Worm (Caenorhabditis elegans): ENCODE results near the gene T28D9.4.

Gene T28D9.4

DNA sequence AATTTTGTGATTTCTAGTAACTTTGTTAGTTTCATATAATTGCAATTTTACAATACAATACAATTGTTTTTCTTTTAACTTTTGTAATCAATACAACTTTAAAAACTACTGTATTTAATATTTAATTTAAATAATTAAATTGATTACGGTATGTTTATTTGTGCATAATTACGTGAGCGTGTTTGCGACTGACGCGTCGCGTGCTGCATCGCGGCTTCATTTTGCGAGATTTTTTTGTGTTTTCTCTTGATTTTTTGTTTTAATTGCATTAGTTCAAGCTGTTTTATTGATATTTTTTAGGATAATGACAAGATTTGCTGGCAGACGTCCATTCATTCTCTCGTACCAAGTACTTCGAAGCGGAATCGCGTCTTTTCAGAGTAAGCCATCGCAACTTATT lies at the start of gene T28D9.4:
T28D9.4 (plus strand) TSS at position 301 of the 400 bp plus-strand sequence.
- TF ChIP-seq unc-62 (GFP tag; optimal IDR thresholded peaks at IDR 0.05) = no peak

DNA sequence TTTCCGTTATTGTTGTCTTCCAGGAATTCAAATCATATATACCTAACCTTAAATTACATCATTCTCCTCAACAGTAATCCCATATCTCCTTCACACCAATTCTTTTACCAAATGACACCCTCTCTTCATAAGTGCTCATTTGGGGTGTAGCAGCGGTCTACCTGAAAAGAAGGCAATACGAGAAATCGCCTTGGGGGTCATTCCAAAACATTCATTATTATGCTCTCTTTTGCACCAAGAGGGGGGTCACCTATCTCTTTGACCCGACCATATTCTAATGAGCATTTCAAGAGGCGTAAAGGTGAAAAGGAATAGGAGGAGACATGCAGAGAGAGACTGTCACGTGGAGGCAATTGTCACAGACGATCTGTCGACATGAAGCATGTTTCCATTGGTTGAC lies 39.9 kb upstream of the T28D9.4 start:
- no peak for TF ChIP-seq unc-62 (GFP tag; optimal IDR thresholded peaks at IDR 0.05)

ce11 chrII:6441128-6441527 lies 35.6 kb upstream of the T28D9.4 start, which contains the start of gene cutl-16:
cutl-16 (plus strand) TSS chrII:6441428.
- no peak for TF ChIP-seq unc-62 (GFP tag; optimal IDR thresholded peaks at IDR 0.05)

DNA sequence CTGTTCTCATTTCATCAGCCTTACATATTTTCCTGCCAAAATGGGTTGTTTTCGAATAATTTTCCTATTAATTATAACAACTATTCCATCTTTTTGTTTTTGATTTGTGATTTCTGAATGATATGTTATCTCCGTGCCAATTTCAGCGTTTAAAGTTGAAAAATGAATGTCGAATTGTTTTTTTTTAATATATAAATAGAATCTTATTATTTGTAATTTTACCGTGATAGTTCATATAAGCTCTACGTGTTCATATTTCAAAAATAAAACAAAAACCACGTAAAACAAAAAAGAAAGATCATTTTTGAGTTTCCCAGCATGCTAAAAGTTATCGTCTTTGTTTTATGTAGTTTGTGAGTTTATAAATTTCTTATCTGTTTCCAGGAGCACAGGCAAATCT lies 33.0 kb upstream of the T28D9.4 start, which contains the start of gene K06A1.2:
K06A1.2 (plus strand) TSS at position 301 of the 400 bp plus-strand sequence.
- no peak for TF ChIP-seq unc-62 (GFP tag; optimal IDR thresholded peaks at IDR 0.05)

DNA sequence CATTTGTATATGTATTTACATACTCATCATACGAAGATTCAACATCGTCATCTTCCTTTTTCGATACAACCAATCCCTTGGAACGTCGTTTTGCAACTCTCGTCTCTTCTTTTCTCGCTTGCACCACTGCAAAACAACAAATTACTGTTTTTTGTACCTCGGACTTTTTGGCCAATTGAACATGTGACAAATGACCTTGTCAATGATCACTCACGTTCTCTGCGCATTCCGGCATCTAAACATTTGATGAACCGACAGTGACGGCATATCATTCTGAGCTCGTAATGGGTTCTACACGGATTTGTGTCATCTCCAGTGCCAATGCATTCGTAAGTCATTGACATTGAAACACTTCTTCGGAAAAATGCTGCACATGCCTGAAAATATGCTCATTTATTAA lies 28.6 kb upstream of the T28D9.4 start:
- TF ChIP-seq unc-62 (GFP tag; optimal IDR thresholded peaks at IDR 0.05) = no peak

ce11 chrII:6448656-6449055 lies 28.1 kb upstream of the T28D9.4 start:
- TF ChIP-seq unc-62 (GFP tag; optimal IDR thresholded peaks at IDR 0.05) = no peak

DNA sequence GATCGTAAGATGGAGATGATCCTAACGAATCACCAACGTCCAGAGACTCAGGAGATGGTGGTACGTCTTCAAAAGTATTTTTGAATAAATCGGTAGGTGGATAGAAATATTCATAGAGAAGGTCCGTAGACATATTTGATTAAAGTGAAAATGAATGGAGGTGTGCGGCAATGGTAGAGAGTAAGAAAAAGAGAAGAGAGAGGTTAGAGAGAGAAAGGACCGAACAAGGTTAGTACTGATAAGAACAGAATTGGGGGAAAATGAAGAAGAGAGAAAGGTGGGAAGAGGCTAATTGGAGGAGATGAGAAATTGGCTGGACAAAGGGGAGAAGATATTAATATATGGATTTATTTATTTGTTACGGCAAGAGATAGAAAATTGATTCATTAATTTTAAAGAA lies 27.1 kb upstream of the T28D9.4 start, which contains the start of gene nhr-22:
nhr-22 (minus strand) TSS at position 137 of the 400 bp plus-strand sequence.
- no peak for TF ChIP-seq unc-62 (GFP tag; optimal IDR thresholded peaks at IDR 0.05)

- TF ChIP-seq unc-62 (GFP tag; optimal IDR thresholded peaks at IDR 0.05) = no peak
These were observed 23.4 kb upstream of the T28D9.4 start, which contains the start of gene atg-16.2 for ce11 chrII:6453341-6453806. atg-16.2 (minus strand) TSS chrII:6453391.

DNA sequence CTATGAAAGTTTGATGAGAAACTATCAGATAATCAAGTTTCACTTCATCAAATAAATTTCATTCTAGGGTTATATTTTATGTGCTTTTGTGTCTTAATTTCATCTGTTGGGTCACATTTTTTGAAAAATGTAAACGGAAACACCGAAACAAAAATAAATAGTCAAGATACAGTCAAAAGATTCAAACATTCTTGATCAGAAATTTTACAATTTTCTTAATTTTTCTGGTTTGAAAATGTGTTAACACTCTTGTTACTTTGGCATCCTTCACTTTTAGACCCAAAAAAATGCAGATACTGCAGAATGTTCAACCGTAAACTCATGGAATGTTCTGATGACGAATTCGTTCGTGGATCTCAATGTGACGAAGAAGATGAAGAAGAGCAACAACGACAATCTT lies 22.1 kb upstream of the T28D9.4 start, which contains the start of gene aptf-1:
aptf-1 (plus strand) TSS at position 301 of the 400 bp plus-strand sequence.
- no peak for TF ChIP-seq unc-62 (GFP tag; optimal IDR thresholded peaks at IDR 0.05)

DNA sequence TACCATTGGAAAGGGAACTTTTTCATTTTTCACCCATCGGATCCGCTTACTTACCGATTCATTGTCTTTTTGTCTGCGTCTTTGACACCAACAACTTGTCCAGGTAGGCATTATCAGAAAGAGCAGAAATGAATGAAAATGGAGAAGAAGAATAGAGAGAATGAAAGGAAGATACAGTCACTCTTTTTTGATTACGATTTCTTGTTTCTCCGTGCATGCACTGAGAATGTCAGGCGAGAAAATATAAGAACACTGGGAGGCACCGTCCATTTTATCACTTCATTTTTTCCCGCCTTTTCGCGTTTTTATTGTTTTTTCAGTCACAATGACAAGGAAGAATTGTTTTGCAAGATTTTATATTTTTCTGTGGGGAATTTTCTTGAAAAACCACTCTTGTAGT lies 7.4 kb upstream of the T28D9.4 start:
- TF ChIP-seq unc-62 (GFP tag; optimal IDR thresholded peaks at IDR 0.05) = no peak

ce11 chrII:6470985-6471384 lies 5.8 kb upstream of the T28D9.4 start, which contains the start of gene dgk-5:
dgk-5 (minus strand) TSS chrII:6471085.
- no peak for TF ChIP-seq unc-62 (GFP tag; optimal IDR thresholded peaks at IDR 0.05)

- TF ChIP-seq unc-62 (GFP tag; optimal IDR thresholded peaks at IDR 0.05) = no peak
These were observed 1.5 kb upstream of the T28D9.4 start, which contains the start of gene T28D9.16 for ce11 chrII:6475180-6475737. T28D9.16 (plus strand) TSS chrII:6475687.

DNA sequence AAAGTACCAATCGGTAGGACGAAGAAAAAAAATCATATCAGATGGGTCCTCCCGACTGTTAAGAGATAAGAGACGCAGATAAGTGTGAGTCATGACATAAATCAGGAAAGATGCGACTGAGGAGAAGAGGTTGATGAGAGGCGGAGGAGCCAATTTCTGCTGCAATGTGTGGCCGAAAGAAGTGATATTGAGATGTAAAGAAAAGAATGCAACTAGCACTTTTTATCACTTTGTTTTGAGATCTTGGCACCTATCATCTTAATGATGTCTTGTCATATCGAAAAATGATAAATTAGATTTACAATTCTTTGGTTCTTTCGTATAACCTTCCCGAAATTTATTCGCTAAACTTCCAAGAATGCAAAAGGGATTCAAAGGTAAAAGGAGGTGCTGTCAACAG lies 5.3 kb downstream of the T28D9.4 start, which contains the start of gene del-10:
del-10 (minus strand) TSS at position 24 of the 400 bp plus-strand sequence.
- TF ChIP-seq unc-62 (GFP tag; optimal IDR thresholded peaks at IDR 0.05) = no peak

DNA sequence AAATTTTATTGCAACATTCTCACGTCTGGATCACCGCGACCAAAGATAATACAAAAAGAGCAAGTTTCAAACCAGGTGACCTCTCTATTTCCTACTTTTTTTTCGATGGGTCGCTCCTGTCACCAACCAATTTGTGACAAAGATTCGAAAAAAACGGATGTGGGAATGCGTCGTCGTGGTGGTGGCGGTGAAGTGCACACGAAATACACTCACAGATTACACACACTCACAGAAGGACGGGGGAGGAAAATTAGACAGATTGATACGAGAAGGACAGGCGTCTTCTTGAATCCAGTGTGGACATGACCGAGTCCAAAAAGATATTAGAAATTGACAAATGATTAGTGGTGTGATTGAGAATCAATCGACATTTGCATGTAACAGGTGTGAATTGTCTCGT lies 6.0 kb downstream of the T28D9.4 start:
- no peak for TF ChIP-seq unc-62 (GFP tag; optimal IDR thresholded peaks at IDR 0.05)

DNA sequence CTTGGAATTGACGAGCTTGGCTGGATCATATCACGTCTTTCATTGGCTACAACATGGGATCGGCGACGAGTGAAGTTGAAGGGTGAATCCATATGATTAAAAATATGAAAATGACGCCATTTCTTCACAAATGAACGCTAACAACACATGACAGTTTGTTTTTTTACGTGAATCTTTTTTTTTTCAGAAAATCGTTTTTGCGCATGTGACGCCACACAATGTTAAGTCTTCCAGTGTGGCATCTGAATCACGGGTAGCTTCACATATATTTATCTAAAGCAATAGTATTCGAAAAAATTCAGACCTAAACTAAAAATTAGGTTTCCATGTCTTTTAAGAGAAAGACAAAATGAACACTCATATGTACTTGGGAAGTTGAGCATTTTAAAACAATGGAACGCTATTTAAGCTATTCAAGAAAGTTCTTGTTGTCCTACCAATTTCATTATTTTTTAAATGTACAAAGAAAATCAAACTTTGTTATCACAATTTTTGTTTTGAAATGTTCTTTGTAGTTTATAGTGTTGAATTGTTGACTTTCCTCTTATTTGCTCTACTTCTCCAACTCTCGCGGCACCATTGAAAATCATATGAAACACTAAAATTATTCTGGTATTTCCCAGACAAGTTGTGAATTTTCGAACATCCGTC lies 8.2 kb downstream of the T28D9.4 start, which contains the start of the genes lido-16 and plpp-1.2:
lido-16 (minus strand) TSS at position 101 of the 651 bp plus-strand sequence.
plpp-1.2 (plus strand) TSS at position 601 of the 651 bp plus-strand sequence.
- TF ChIP-seq unc-62 (GFP tag; optimal IDR thresholded peaks at IDR 0.05) = no peak

ce11 chrII:6486344-6486743 lies 9.6 kb downstream of the T28D9.4 start:
- no peak for TF ChIP-seq unc-62 (GFP tag; optimal IDR thresholded peaks at IDR 0.05)
